Worm (Caenorhabditis elegans) whole organism, L2 larva: ENCODE measurements around the gene AH6.17.

Experiments
- ZK546.5 ChIP-seq: sonication (generic microtip); optimal IDR thresholded peaks from 2 replicates; lab custom pipeline; 2017; ENCODE audit warnings: missing biosample characterization, missing genetic modification characterization
- ama-1 ChIP-seq: fragments of 150-350 bp; optimal IDR thresholded peaks from 2 replicates; lab custom pipeline; 2018; ENCODE audit warnings: inconsistent platforms
- elt-1 ChIP-seq: fragments of 150-350 bp; optimal IDR thresholded peaks from 2 replicates; lab custom pipeline; 2014; ENCODE audit warnings: missing biosample characterization, missing genetic modification characterization
- elt-3 ChIP-seq: sonication (generic microtip); optimal IDR thresholded peaks from 2 replicates; lab custom pipeline; 2017; ENCODE audit warnings: missing biosample characterization, missing genetic modification characterization
- lin-13 ChIP-seq: fragments of 150-350 bp; optimal IDR thresholded peaks from 2 replicates; lab custom pipeline; 2014; ENCODE audit warnings: missing biosample characterization, missing genetic modification reagents, missing genetic modification characterization
- nhr-11 ChIP-seq: fragments of 150-350 bp; optimal IDR thresholded peaks from 2 replicates; lab custom pipeline; 2014; ENCODE audit warnings: missing biosample characterization, missing genetic modification characterization
- nhr-12 ChIP-seq: fragments of 150-350 bp; optimal IDR thresholded peaks from 2 replicates; lab custom pipeline; 2014; ENCODE audit warnings: missing biosample characterization, missing genetic modification characterization
- nhr-237 ChIP-seq: fragments of 150-350 bp; optimal IDR thresholded peaks from 2 replicates; lab custom pipeline; 2014; ENCODE audit warnings: missing biosample characterization, missing genetic modification characterization
- sem-4 ChIP-seq: fragments of 150-350 bp; optimal IDR thresholded peaks from 2 replicates; lab custom pipeline; 2014; ENCODE audit warnings: missing biosample characterization, missing genetic modification reagents, missing genetic modification characterization
- skn-1 ChIP-seq: sonication (generic microtip); optimal IDR thresholded peaks from 2 replicates; lab custom pipeline; 2017; ENCODE audit warnings: missing biosample characterization, missing genetic modification characterization
- snpc-4 ChIP-seq: fragments of 150-350 bp; optimal IDR thresholded peaks from 2 replicates; lab custom pipeline; 2014; ENCODE audit warnings: missing biosample characterization, missing genetic modification characterization
- unc-62 ChIP-seq: fragments of 150-350 bp; optimal IDR thresholded peaks from 2 replicates; lab custom pipeline; 2014; ENCODE audit warnings: missing biosample characterization, missing genetic modification reagents, missing genetic modification characterization

- no peak for TF ChIP-seq ama-1
- no peak for TF ChIP-seq nhr-11
- no peak for TF ChIP-seq unc-62 (GFP tag; lab: Kevin White, UChicago)
- no peak for TF ChIP-seq sem-4 (tag; lab: Kevin White, UChicago)
- TF ChIP-seq skn-1 = no peak
- no peak for TF ChIP-seq ZK546.5 (tag; lab: Kevin White, UChicago)
- TF ChIP-seq snpc-4 (tag; lab: Kevin White, UChicago) = no peak
- no peak for TF ChIP-seq nhr-237
- TF ChIP-seq lin-13 (GFP tag; lab: Kevin White, UChicago) = no peak
- no peak for TF ChIP-seq nhr-12 (tag; lab: Kevin White, UChicago)
- no peak for TF ChIP-seq elt-1 (tag; lab: Kevin White, UChicago)
- TF ChIP-seq elt-3 (tag; lab: Kevin White, UChicago) = no peak
Observed at ce11 chrII:9485081-9485730, 37.8 kb upstream of the AH6.17 start.
